Fruit fly (Drosophila melanogaster): ENCODE measurements around the gene SC35.

DNA sequence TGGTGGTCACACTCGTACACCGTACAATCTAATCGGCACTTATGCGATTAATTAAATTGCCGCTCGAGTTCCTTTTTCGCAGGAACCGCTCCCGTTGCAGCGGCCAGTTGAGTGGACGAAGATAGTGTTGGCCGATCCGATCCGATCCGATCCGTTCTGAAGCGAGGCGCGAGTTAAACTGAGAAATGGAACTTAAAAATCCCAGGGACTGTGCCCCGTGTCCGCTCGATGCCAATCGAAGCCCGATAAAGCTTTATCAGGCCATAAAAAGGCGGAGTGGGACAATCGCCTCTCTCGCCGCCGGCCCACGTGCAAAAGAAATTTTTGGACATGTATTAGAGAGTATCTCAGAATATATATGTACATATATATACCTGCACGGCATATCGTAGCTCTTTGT is 11.3 kb upstream of the SC35 start, which contains the start of gene Oatp33Ea:
- TF ChIP-seq h (optimal IDR thresholded peaks at IDR 0.05), result no peak
- TF ChIP-seq ttk (optimal IDR thresholded peaks at IDR 0.05), result no peak
- no peak for TF ChIP-seq psq (optimal IDR thresholded peaks at IDR 0.05)
- no peak for TF ChIP-seq insv (optimal IDR thresholded peaks at IDR 0.05)
- TF ChIP-seq Sin3A (optimal IDR thresholded peaks at IDR 0.05), result no peak

All from Kc167 (cell line).